Worm (Caenorhabditis elegans) whole organism, L4 larva: ENCODE measurements around the gene shl-1.

Experiments
- F44E2.7 ChIP-seq: fragments of 200-800 bp; sonication (Bioruptor generic); IDR thresholded peaks from 2 replicates; pipeline ENCODE4 v2.1.2; 2022; ENCODE audit warnings: missing genetic modification characterization, missing compliant biosample characterization
- ceh-82 ChIP-seq: sonication (generic microtip); optimal IDR thresholded peaks from 2 replicates; lab custom pipeline; 2017; ENCODE audit warnings: missing biosample characterization, missing genetic modification characterization
- lsy-2 ChIP-seq, 2 experiments: fragments of 150-350 bp in 1 of 2; sonication (generic microtip) in 1 of 2; optimal IDR thresholded peaks; 2 replicates each; lab custom pipeline; 2014 to 2017; ENCODE audit warnings: missing biosample characterization in 2 of 2, missing genetic modification characterization in 2 of 2
- pqm-1 ChIP-seq: sonication (generic microtip); optimal IDR thresholded peaks from 2 replicates; lab custom pipeline; 2017; ENCODE audit warnings: missing biosample characterization, missing genetic modification characterization
- unc-130 ChIP-seq: sonication (generic microtip); optimal IDR thresholded peaks from 2 replicates; lab custom pipeline; 2016; ENCODE audit warnings: missing genetic modification reagents, missing genetic modification characterization, missing compliant biosample characterization
- ztf-11 ChIP-seq: fragments of 150-350 bp; optimal IDR thresholded peaks from 2 replicates; lab custom pipeline; 2014; ENCODE audit warnings: missing biosample characterization, missing genetic modification characterization

ce11 chrIV:6337353-6337752 is 46.5 kb downstream of the shl-1 start, which contains the start of gene ipla-6:
- TF ChIP-seq pqm-1 (tag; lab: Kevin White, UChicago) (no peak), lsy-2 (tag; optimal IDR thresholded peaks at IDR 0.05; lab: Kevin White, UChicago) (no peak), ztf-11 (tag; lab: Kevin White, UChicago) (no peak), ceh-82 (tag; lab: Kevin White, UChicago) (no peak), unc-130 (no peak), F44E2.7 (GFP tag; lab: Robert Waterston, UW) (no peak)
